Worm (Caenorhabditis elegans) whole organism, L3 larva: ENCODE data around the gene F56C3.3.
"Not testable (repeated sequence)": the region's sequence is repeated elsewhere in the genome, so short reads cannot be mapped to it uniquely, and the experiment has no call there.

ENCODE experiments used
- aly-2 ChIP-seq: fragments of 150-350 bp; optimal IDR thresholded peaks from 2 replicates; lab custom pipeline; 2014; ENCODE audit warnings: missing biosample characterization, missing genetic modification characterization
- ama-1 ChIP-seq: fragments of 150-350 bp; optimal IDR thresholded peaks from 2 replicates; lab custom pipeline; 2018
- ceh-16 ChIP-seq: sonication (generic microtip); optimal IDR thresholded peaks from 2 replicates; lab custom pipeline; 2017; ENCODE audit warnings: missing biosample characterization, missing genetic modification characterization
- ceh-28 ChIP-seq: fragments of 150-350 bp; optimal IDR thresholded peaks from 2 replicates; lab custom pipeline; 2014; ENCODE audit warnings: missing biosample characterization, missing genetic modification reagents, missing genetic modification characterization
- ceh-82 ChIP-seq: fragments of 150-350 bp; optimal IDR thresholded peaks from 2 replicates; lab custom pipeline; 2014; ENCODE audit warnings: missing biosample characterization, missing genetic modification characterization
- ceh-9 ChIP-seq: sonication (generic microtip); optimal IDR thresholded peaks from 2 replicates; lab custom pipeline; 2018; ENCODE audit warnings: missing biosample characterization, missing genetic modification characterization
- daf-12 ChIP-seq: fragments of 150-350 bp; optimal IDR thresholded peaks from 2 replicates; lab custom pipeline; 2014; ENCODE audit warnings: missing biosample characterization, missing genetic modification reagents, missing genetic modification characterization
- egl-27 ChIP-seq: sonication (generic microtip); optimal IDR thresholded peaks from 4 replicates; lab custom pipeline; 2017; ENCODE audit warnings: missing biosample characterization, missing genetic modification reagents, missing genetic modification characterization
- egl-5 ChIP-seq: fragments of 150-350 bp; optimal IDR thresholded peaks from 2 replicates; lab custom pipeline; 2017; ENCODE audit warnings: missing biosample characterization, missing genetic modification reagents, missing genetic modification characterization, inconsistent platforms
- elt-1 ChIP-seq: fragments of 150-350 bp; optimal IDR thresholded peaks from 2 replicates; lab custom pipeline; 2014; ENCODE audit warnings: missing biosample characterization, missing genetic modification characterization
- elt-2 ChIP-seq: sonication (generic microtip); optimal IDR thresholded peaks from 2 replicates; lab custom pipeline; 2016; ENCODE audit warnings: missing genetic modification reagents, mild to moderate bottlenecking, missing genetic modification characterization, missing compliant biosample characterization
- elt-3 ChIP-seq, 3 experiments: fragments of 150-350 bp in 1 of 3; sonication (generic microtip) in 2 of 3; optimal IDR thresholded peaks; 2 replicates in 2 of 3; 4 replicates in 1 of 3; lab custom pipeline; 2014 to 2017; ENCODE audit warnings: missing biosample characterization in 3 of 3, missing genetic modification characterization in 3 of 3
- fkh-10 ChIP-seq: sonication (generic microtip); optimal IDR thresholded peaks from 2 replicates; lab custom pipeline; 2017; ENCODE audit warnings: missing biosample characterization, missing genetic modification reagents, missing genetic modification characterization
- fkh-2 ChIP-seq: fragments of 150-350 bp; optimal IDR thresholded peaks from 2 replicates; lab custom pipeline; 2014; ENCODE audit warnings: missing biosample characterization, missing genetic modification reagents, missing genetic modification characterization
- fos-1 ChIP-seq: fragments of 150-350 bp; optimal IDR thresholded peaks from 2 replicates; lab custom pipeline; 2014; ENCODE audit warnings: missing biosample characterization, missing genetic modification characterization
- hmg-11 ChIP-seq: sonication (generic microtip); optimal IDR thresholded peaks from 2 replicates; lab custom pipeline; 2016; ENCODE audit warnings: missing genetic modification characterization, missing compliant biosample characterization
- jun-1 ChIP-seq: fragments of 150-350 bp; optimal IDR thresholded peaks from 2 replicates; lab custom pipeline; 2014; ENCODE audit warnings: missing biosample characterization, missing genetic modification reagents, missing genetic modification characterization
- lin-15B ChIP-seq: fragments of 150-350 bp; optimal IDR thresholded peaks from 2 replicates; lab custom pipeline; 2014; ENCODE audit warnings: missing biosample characterization, missing genetic modification characterization
- lsy-12 ChIP-seq: sonication (generic microtip); optimal IDR thresholded peaks from 2 replicates; lab custom pipeline; 2016; ENCODE audit warnings: mild to moderate bottlenecking, missing genetic modification characterization, missing compliant biosample characterization
- mdl-1 ChIP-seq: fragments of 150-350 bp; optimal IDR thresholded peaks from 2 replicates; lab custom pipeline; 2014; ENCODE audit warnings: missing biosample characterization, missing genetic modification characterization
- mml-1 ChIP-seq: fragments of 150-350 bp; sonication (generic microtip); optimal IDR thresholded peaks from 3 replicates; lab custom pipeline; 2014; ENCODE audit warnings: missing biosample characterization, missing genetic modification characterization
- nfya-1 ChIP-seq: sonication (generic microtip); optimal IDR thresholded peaks from 2 replicates; lab custom pipeline; 2017; ENCODE audit warnings: missing genetic modification characterization, mild to moderate bottlenecking, missing compliant biosample characterization, antibody characterized with exemption, moderate library complexity; ENCODE audit not compliant: insufficient read depth
- nhr-12 ChIP-seq: fragments of 150-350 bp; optimal IDR thresholded peaks from 2 replicates; lab custom pipeline; 2014; ENCODE audit warnings: missing biosample characterization, missing genetic modification characterization
- nhr-23 ChIP-seq: fragments of 150-350 bp; optimal IDR thresholded peaks from 2 replicates; lab custom pipeline; 2014; ENCODE audit warnings: missing biosample characterization, missing genetic modification reagents, missing genetic modification characterization
- nhr-237 ChIP-seq: fragments of 150-350 bp; optimal IDR thresholded peaks from 2 replicates; lab custom pipeline; 2014; ENCODE audit warnings: missing biosample characterization, missing genetic modification characterization
- nhr-25 ChIP-seq: sonication (generic microtip); optimal IDR thresholded peaks from 2 replicates; lab custom pipeline; 2017; ENCODE audit warnings: missing biosample characterization, missing genetic modification characterization
- nhr-28 ChIP-seq: fragments of 150-350 bp; optimal IDR thresholded peaks from 2 replicates; lab custom pipeline; 2014; ENCODE audit warnings: missing biosample characterization, missing genetic modification characterization
- nhr-43 ChIP-seq: sonication (generic microtip); optimal IDR thresholded peaks from 2 replicates; lab custom pipeline; 2016; ENCODE audit warnings: mild to moderate bottlenecking, missing genetic modification characterization, missing compliant biosample characterization; ENCODE audit not compliant: poor library complexity, severe bottlenecking
- nhr-67 ChIP-seq: fragments of 150-350 bp; optimal IDR thresholded peaks from 2 replicates; lab custom pipeline; 2014; ENCODE audit warnings: missing biosample characterization, missing genetic modification characterization
- nhr-76 ChIP-seq: fragments of 150-350 bp; sonication (generic microtip); optimal IDR thresholded peaks from 5 replicates; lab custom pipeline; 2014; ENCODE audit warnings: missing biosample characterization, missing genetic modification characterization
- nhr-77 ChIP-seq: fragments of 150-350 bp; optimal IDR thresholded peaks from 2 replicates; lab custom pipeline; 2014; ENCODE audit warnings: missing biosample characterization, missing genetic modification characterization
- pha-4 ChIP-seq: fragments of 150-350 bp; optimal IDR thresholded peaks from 2 replicates; lab custom pipeline; 2014; ENCODE audit warnings: missing biosample characterization, missing genetic modification reagents, missing genetic modification characterization
- pqm-1 ChIP-seq: fragments of 150-350 bp; optimal IDR thresholded peaks from 2 replicates; lab custom pipeline; 2017; ENCODE audit warnings: missing biosample characterization, missing genetic modification characterization, inconsistent platforms
- sea-2 ChIP-seq: fragments of 150-350 bp; sonication (generic microtip); optimal IDR thresholded peaks from 4 replicates; lab custom pipeline; 2014; ENCODE audit warnings: missing biosample characterization, missing genetic modification reagents, missing genetic modification characterization
- skn-1 ChIP-seq: fragments of 150-350 bp; optimal IDR thresholded peaks from 2 replicates; lab custom pipeline; 2014; ENCODE audit warnings: missing biosample characterization, missing genetic modification characterization
- snpc-4 ChIP-seq: fragments of 150-350 bp; optimal IDR thresholded peaks from 2 replicates; lab custom pipeline; 2014; ENCODE audit warnings: missing biosample characterization, missing genetic modification characterization
- unc-39 ChIP-seq: sonication (generic microtip); optimal IDR thresholded peaks from 4 replicates; lab custom pipeline; 2017; ENCODE audit warnings: missing biosample characterization, missing genetic modification characterization
- unc-62 ChIP-seq: fragments of 150-350 bp; sonication (generic microtip); optimal IDR thresholded peaks from 4 replicates; lab custom pipeline; 2014; ENCODE audit warnings: missing biosample characterization, missing genetic modification reagents, missing genetic modification characterization
- ztf-11 ChIP-seq: fragments of 150-350 bp; optimal IDR thresholded peaks from 2 replicates; lab custom pipeline; 2014; ENCODE audit warnings: missing biosample characterization, missing genetic modification characterization
- ztf-4 ChIP-seq: fragments of 150-350 bp; optimal IDR thresholded peaks from 2 replicates; lab custom pipeline; 2014; ENCODE audit warnings: missing biosample characterization, missing genetic modification characterization

Gene F56C3.3

DNA sequence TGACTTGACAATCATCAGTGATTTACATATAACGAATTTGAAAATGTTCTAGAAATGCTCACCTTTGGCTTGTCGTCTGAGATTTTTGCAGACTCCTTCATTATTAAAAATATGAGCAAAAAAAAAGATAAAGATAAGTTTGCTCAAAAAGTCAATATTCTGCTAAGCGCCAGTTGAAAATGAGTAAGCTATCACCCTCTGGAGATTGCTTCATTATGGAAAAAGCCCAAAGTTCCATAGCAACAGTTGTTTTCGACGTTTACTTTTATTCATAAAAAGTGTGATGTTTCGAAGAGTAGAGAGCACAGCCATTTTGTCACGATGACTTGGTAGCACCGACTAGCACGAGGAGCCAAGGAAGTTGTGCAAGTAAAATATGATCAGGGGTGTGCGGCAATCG lies at the start of gene F56C3.3:
Gene F56C3.3 (minus strand): TSS at position 101 of the 400 bp plus-strand sequence.
- TF ChIP-seq nhr-67 (tag; lab: Kevin White, UChicago) = no peak
- no peak for TF ChIP-seq elt-1 (tag; lab: Kevin White, UChicago)
- no peak for TF ChIP-seq daf-12 (tag; lab: Kevin White, UChicago)
- no peak for TF ChIP-seq nhr-237 (tag; lab: Kevin White, UChicago)
- TF ChIP-seq unc-39 (tag; lab: Kevin White, UChicago) = no peak
- TF ChIP-seq lsy-12 (tag; lab: Kevin White, UChicago) = no peak
- TF ChIP-seq nhr-43 (tag; lab: Kevin White, UChicago) = no peak
- no peak for TF ChIP-seq hmg-11 (tag; lab: Kevin White, UChicago)
- no peak for TF ChIP-seq nhr-23
- no peak for TF ChIP-seq ztf-11 (tag; lab: Kevin White, UChicago)
- no peak for TF ChIP-seq skn-1 (tag; lab: Kevin White, UChicago)
- TF ChIP-seq fos-1 = no peak
- TF ChIP-seq elt-2 (tag; lab: Kevin White, UChicago) = no peak
- TF ChIP-seq, all 47 proteins: peak for 0

DNA sequence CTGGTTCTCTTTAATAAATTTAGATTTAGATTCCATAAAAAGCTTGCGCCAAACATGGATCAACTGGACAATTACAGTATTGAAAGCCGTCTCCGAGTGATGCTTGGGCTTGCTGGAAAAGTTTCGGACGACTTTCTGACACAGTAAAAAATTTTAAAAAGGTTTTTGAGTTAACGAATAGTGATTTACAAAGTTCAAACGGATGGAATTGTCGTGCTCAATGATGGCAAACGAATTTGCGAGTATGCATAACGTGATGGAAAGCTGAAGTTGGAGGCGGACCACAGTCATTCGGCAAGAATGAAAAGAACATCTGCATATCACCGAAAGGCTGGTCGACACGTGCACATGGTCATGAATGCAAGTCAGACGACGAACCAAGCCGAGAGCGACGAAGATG lies 45.8 kb upstream of the F56C3.3 start, which contains the start of gene ZK402.1:
Gene ZK402.1 (plus strand): TSS at position 301 of the 400 bp plus-strand sequence.
- not testable (repeated sequence) for TF ChIP-seq nfya-1; ceh-9 (tag; lab: Kevin White, UChicago); egl-5
- TF ChIP-seq, all 47 proteins: peak for 0; not testable (repeated sequence) for 47

DNA sequence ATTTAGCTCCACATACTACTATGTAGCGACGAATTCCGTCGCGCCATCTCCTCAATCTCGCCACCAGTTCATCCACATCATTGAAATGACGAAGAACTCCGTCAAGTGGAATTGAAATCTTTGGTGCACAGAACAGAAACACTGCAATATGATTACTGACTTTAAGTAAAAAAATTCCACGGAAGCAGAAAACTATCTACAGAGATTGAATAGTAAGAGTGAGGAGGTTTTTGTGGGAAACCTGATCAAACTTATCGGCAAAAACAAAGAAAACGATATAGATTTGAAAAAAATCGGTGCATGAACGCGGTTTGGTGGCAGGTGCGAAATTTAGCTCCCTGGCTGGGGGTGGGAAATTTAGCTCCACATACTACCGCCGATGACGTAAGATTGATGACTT lies 45.2 kb upstream of the F56C3.3 start, which contains the start of gene ZK402.2:
Gene ZK402.2 (plus strand): TSS at position 301 of the 400 bp plus-strand sequence.
- not testable (repeated sequence) for TF ChIP-seq pha-4 (tag; lab: Kevin White, UChicago); fkh-10; nhr-25 (tag; lab: Kevin White, UChicago)

DNA sequence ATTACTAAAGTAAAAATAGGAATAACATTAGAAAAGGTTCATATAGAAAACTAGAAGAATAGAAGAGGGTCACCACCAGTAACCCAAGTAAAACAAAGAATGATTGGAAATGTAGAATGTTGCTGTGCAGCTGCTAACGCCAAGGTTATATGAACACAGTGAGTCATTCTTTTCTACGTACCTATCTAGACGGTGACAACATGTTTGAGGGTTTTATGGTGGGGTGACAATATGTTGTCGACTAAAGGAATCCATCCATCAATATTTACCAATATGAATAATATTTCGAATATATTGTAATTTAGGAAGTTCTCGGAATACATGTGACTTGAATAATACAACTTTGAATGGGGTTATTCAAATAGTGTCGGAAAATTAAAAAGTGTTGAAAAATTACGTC lies 43.1 kb upstream of the F56C3.3 start, which contains the start of gene ZK402.5:
Gene ZK402.5 (minus strand): TSS at position 101 of the 400 bp plus-strand sequence.
- TF ChIP-seq pha-4 (tag; lab: Kevin White, UChicago) (peak; percentile 28), elt-2 (tag; lab: Kevin White, UChicago) (no peak)
- TF ChIP-seq, all 47 proteins: peak for 1

DNA sequence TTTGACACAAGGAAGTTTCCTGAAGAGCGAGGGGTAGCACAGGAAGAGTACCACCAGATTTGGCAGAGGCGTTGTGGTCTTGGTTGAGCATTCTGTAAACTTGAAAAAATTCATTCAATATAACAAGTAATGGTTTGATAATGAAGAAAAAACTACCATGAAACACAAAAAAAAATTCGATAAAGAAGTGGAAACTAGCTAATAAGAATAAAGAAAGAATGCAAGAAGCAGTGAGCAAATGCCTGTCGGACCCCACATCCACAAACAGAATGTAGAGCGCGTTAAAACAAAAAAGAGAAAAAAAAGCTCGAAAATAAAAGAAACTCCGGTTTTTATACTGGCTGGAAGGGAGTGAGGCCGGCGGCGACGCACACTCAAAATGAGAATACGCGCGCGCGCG lies 39.3 kb upstream of the F56C3.3 start, which contains the start of gene H39E20.1:
Gene H39E20.1 (minus strand): TSS at position 101 of the 400 bp plus-strand sequence.
- TF ChIP-seq daf-12 (tag; lab: Kevin White, UChicago) (no peak), fos-1 (no peak), elt-2 (tag; lab: Kevin White, UChicago) (no peak), mdl-1 (tag; lab: Kevin White, UChicago) (no peak), lin-15B (tag; lab: Kevin White, UChicago) (no peak), ama-1 (lab: Kevin White, UChicago) (no peak), nhr-12 (tag; lab: Kevin White, UChicago) (no peak), nhr-76 (tag; lab: Kevin White, UChicago) (no peak), snpc-4 (tag; lab: Kevin White, UChicago) (no peak)

DNA sequence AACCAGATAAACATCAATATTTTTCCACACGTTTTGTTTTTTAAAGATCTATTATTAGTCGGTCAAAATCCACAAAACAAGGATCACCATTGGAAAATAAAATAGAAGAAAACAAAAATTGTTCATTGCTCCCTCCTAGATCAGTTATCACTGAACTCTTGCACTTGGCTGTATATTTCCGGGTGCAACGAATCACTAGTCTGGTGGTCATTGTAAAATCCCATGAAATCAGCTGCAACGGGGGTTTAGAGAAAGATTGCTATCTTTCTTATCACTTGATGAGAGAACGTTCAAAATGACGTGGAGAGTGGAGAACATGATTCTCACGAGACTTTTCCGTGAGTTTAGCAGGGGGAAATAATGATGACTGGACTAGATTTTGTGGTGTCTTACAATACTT lies 37.6 kb upstream of the F56C3.3 start:
- TF ChIP-seq nhr-77 (tag; lab: Kevin White, UChicago) (no peak), pha-4 (tag; lab: Kevin White, UChicago) (no peak), egl-5 (peak; percentile 65), nhr-23 (peak; percentile 18), fkh-2 (tag; lab: Kevin White, UChicago) (no peak), lsy-12 (tag; lab: Kevin White, UChicago) (no peak), snpc-4 (tag; lab: Kevin White, UChicago) (no peak), skn-1 (tag; lab: Kevin White, UChicago) (no peak), nhr-12 (tag; lab: Kevin White, UChicago) (no peak), aly-2 (tag; lab: Kevin White, UChicago) (no peak), nhr-43 (tag; lab: Kevin White, UChicago) (peak; percentile 74), egl-27 (tag; lab: Kevin White, UChicago) (peak; percentile 32), nfya-1 (peak; percentile 14), ceh-82 (no peak), mml-1 (tag; lab: Kevin White, UChicago) (no peak), nhr-28 (tag; lab: Kevin White, UChicago) (no peak), elt-1 (tag; lab: Kevin White, UChicago) (no peak), pqm-1 (tag; lab: Kevin White, UChicago) (peak; percentile 72), ceh-16 (tag; lab: Kevin White, UChicago) (no peak), sea-2 (no peak), jun-1 (tag; lab: Kevin White, UChicago) (peak; percentile 86), unc-39 (tag; lab: Kevin White, UChicago) (no peak), elt-3 (tag; optimal IDR thresholded peaks at IDR 0.05; lab: Kevin White, UChicago) (peak in 1 of 3 experiments; percentile 27), ztf-4 (tag; lab: Kevin White, UChicago) (no peak), elt-2 (tag; lab: Kevin White, UChicago) (no peak), ceh-28 (tag; lab: Kevin White, UChicago) (no peak), nhr-67 (tag; lab: Kevin White, UChicago) (no peak), unc-62 (GFP tag; lab: Kevin White, UChicago) (no peak), nhr-76 (tag; lab: Kevin White, UChicago) (no peak), fos-1 (no peak)
